Worm (Caenorhabditis elegans): Measurements from ENCODE around the gene K12B6.11.
A peak's percentile ranks its signal among the peaks of the same experiment; 100 is the strongest.

Gene K12B6.11

DNA sequence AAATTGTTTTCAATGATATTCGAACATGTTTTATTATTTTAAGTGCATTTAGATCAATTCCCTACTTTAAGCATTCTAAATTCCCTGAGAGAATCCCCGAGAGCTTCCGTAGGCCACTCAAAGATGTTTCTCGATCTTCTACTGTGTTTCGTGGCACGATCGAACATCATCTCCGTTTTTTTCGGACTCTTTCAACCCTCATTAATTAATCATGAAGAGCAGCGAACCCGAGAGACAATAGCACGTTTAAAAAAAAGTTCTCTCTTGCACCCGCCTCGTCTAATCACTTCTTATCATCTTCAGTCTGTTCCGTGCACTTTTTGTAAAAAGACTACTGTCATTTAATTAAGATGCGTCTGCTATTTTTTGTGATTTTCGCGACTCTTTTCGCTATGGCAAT lies at the start of gene K12B6.11:
Gene K12B6.11, plus strand, starts transcription at position 301 of the 400 bp plus-strand sequence.
- TF ChIP-seq cog-1 (tag; optimal IDR thresholded peaks at IDR 0.05) (no peak), flt-1 (GFP tag; IDR thresholded peaks at IDR 0.05) (no peak), klf-2 (GFP tag; conservative IDR thresholded peaks at IDR 0.05) (no peak), tab-1 (GFP tag; IDR thresholded peaks at IDR 0.05) (no peak), T22C8.4 (GFP tag; IDR thresholded peaks at IDR 0.05) (no peak), ref-1 (GFP tag; conservative IDR thresholded peaks at IDR 0.05) (no peak), ztf-29 (GFP tag; IDR thresholded peaks at IDR 0.05) (no peak), med-1 (GFP tag; optimal IDR thresholded peaks at IDR 0.05; ENCODE audit: insufficient read depth) (no peak), ztf-23 (GFP tag; IDR thresholded peaks at IDR 0.05) (no peak)

DNA sequence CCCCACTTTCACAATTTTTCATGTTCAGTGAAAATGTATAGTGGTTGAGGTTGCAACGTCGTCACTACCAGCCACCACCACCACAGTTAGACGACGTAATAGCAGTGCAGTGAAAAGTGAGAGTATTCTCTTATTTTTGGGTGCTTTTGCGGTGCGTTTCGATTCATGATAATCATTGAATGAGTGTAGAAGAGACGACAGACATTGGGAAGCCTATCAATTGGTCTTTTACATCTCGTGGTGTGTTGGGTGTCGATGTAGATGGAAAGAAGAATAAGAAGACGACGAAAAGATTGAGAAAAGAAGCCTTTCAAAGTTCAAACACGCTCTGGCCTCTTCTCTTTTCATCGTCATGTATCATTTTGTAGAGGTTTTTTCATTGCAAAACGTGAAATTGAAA lies 48.9 kb upstream of the K12B6.11 start:
- TF ChIP-seq flt-1 (GFP tag; IDR thresholded peaks at IDR 0.05), result no peak
- TF ChIP-seq T22C8.4 (GFP tag; IDR thresholded peaks at IDR 0.05), result no peak

DNA sequence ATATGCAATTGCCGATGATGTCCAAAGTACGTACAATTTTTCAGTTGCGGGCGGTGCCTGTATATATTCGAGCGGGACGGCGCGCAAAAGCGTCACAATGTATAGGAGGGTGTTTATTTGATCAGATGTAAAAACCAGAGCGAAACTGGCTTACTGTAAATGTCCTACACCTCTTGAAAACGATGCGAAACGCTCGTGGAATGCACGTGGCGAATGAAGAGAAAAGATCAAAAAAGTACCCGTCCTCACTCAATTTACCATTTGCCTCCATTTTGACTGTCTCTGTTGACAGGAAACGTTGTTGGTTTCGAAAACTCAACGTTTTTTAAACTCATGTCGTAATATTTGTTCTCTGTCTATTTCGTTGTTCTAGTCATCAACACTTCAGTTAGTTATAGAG lies 48.0 kb upstream of the K12B6.11 start:
- no peak for TF ChIP-seq ref-1 (GFP tag; conservative IDR thresholded peaks at IDR 0.05)
- no peak for TF ChIP-seq tab-1 (GFP tag; IDR thresholded peaks at IDR 0.05)
- TF ChIP-seq cog-1 (tag; optimal IDR thresholded peaks at IDR 0.05), result no peak
- TF ChIP-seq T22C8.4 (GFP tag; IDR thresholded peaks at IDR 0.05), result no peak
- TF ChIP-seq flt-1 (GFP tag; IDR thresholded peaks at IDR 0.05), result no peak

DNA sequence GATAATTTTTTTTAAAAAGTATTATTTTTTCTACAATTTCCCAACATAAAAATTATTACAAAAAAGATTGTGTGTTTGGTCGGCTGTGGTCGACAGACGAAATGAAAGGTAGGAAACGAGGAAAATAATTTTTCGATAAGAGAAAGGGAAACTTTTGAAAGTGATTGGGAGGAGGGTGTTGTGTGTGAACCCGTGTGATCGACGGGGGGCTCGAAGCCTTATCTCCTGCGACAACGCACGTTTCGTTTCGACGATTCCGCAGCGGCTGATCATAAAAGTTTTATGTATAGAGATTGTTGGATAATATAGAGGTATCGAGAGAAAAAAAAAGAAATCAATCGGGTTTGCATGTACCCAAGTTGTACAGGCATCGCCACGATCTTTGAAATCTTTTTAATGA lies 45.4 kb upstream of the K12B6.11 start:
- TF ChIP-seq med-1 (GFP tag; optimal IDR thresholded peaks at IDR 0.05; ENCODE audit: insufficient read depth) (no peak), flt-1 (GFP tag; IDR thresholded peaks at IDR 0.05) (no peak), cog-1 (tag; optimal IDR thresholded peaks at IDR 0.05) (no peak), tab-1 (GFP tag; IDR thresholded peaks at IDR 0.05) (no peak), ztf-23 (GFP tag; IDR thresholded peaks at IDR 0.05) (no peak), klf-2 (GFP tag; conservative IDR thresholded peaks at IDR 0.05) (no peak), ref-1 (GFP tag; conservative IDR thresholded peaks at IDR 0.05) (no peak), ztf-29 (GFP tag; IDR thresholded peaks at IDR 0.05) (no peak), T22C8.4 (GFP tag; IDR thresholded peaks at IDR 0.05) (no peak)

DNA sequence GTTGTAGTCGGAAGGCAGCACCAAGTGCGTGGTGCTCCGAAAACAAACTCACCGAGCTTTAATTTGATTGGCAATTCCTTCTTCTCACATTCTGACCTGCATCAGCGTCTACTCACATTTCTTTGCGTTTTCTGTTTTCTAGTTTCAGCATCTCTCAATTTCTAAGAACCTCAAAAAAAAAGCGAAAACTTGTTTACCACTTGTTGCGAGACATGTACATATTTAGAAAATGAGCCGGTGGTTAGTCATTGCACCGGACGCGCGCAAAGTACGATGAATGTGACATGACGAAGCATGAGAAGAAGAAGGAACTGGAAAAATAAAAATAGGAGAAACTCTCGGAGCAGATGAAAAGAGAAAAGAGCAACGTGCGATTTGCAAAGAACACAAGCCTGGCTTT lies 44.1 kb upstream of the K12B6.11 start:
- TF ChIP-seq med-1 (GFP tag; optimal IDR thresholded peaks at IDR 0.05; ENCODE audit: insufficient read depth), result no peak
- no peak for TF ChIP-seq T22C8.4 (GFP tag; IDR thresholded peaks at IDR 0.05)
- no peak for TF ChIP-seq ref-1 (GFP tag; conservative IDR thresholded peaks at IDR 0.05)
- no peak for TF ChIP-seq ztf-23 (GFP tag; IDR thresholded peaks at IDR 0.05)
- TF ChIP-seq ztf-29 (GFP tag; IDR thresholded peaks at IDR 0.05), result no peak
- TF ChIP-seq klf-2 (GFP tag; conservative IDR thresholded peaks at IDR 0.05), result no peak
- TF ChIP-seq cog-1 (tag; optimal IDR thresholded peaks at IDR 0.05), result no peak
- TF ChIP-seq tab-1 (GFP tag; IDR thresholded peaks at IDR 0.05), result no peak
- no peak for TF ChIP-seq flt-1 (GFP tag; IDR thresholded peaks at IDR 0.05)

DNA sequence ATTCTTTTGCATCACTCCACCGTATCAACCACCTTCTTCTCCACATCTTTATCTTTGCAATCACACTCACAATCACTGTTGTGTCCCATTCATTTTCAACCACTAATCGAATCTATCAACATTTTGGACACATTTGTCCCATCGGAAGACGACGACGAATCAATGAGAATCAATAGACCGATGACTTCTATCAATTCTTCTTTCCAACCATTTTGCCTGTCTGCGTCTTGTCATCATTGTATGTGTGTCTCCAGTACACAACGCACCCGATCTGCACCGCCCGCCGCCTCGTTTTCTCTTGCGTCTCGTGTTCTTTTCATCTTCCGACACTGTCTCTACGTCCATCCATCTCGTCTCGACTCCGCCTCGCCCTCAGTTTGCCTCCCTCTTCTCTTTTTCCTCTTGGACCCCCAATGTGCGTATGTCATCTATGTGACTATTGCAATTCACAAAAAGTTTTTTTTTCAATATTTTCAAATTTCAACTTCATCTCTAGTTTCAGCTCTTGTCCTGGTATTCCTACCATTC lies 42.2 kb upstream of the K12B6.11 start, which contains the start of gene dmd-7:
Gene dmd-7, plus strand, starts transcription at position 478 of the 528 bp plus-strand sequence.
- TF ChIP-seq tab-1 (GFP tag; IDR thresholded peaks at IDR 0.05), result 0 out of 2 replicates have a peak, but pooled peaks have one; percentile 9
- TF ChIP-seq flt-1 (GFP tag; IDR thresholded peaks at IDR 0.05), result no peak
- no peak for TF ChIP-seq med-1 (GFP tag; optimal IDR thresholded peaks at IDR 0.05; ENCODE audit: insufficient read depth)
- no peak for TF ChIP-seq ref-1 (GFP tag; conservative IDR thresholded peaks at IDR 0.05)

DNA sequence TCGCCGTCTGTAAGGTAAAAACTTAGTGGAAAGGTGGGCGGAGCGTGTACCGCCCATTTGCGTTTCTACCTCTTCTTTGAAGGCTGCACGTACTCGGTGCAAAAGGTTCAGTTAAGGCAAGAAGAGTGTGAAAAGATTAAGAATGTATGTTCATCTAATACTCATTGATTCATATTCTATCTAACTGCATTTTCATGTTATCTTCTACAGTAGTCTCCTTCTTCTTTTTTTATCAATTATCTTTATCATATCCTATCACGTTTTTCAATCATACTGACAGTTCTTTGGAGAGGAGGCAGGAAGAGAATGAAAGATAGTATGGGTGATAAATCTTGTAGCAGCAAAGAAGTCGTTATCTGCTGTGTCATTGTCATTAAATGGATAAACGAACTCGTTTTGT lies 41.3 kb upstream of the K12B6.11 start:
- TF ChIP-seq tab-1 (GFP tag; IDR thresholded peaks at IDR 0.05) (no peak), med-1 (GFP tag; optimal IDR thresholded peaks at IDR 0.05; ENCODE audit: insufficient read depth) (no peak), klf-2 (GFP tag; conservative IDR thresholded peaks at IDR 0.05) (no peak), ztf-23 (GFP tag; IDR thresholded peaks at IDR 0.05) (no peak), cog-1 (tag; optimal IDR thresholded peaks at IDR 0.05) (no peak), ztf-29 (GFP tag; IDR thresholded peaks at IDR 0.05) (no peak), T22C8.4 (GFP tag; IDR thresholded peaks at IDR 0.05) (no peak), ref-1 (GFP tag; conservative IDR thresholded peaks at IDR 0.05) (no peak), flt-1 (GFP tag; IDR thresholded peaks at IDR 0.05) (no peak)

DNA sequence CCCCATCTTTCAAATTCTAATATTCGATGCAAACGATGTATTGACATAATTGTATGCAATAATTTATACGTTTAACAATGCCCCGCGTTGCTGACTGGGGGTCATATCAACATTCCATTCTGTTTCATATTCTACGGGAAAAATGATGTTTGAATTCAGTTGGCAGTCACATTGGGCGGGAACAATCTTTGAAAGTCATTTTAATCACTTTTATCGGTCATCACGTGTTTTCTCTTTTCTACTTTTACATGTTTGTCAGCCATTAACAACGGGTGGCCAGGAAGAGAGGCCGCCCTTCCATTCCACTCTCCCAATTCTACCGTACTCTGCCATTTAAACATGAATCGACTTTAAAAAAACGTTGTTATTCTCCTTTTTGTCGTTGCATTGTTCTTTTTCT lies 40.0 kb upstream of the K12B6.11 start:
- TF ChIP-seq klf-2 (GFP tag; conservative IDR thresholded peaks at IDR 0.05), result no peak
- no peak for TF ChIP-seq ztf-29 (GFP tag; IDR thresholded peaks at IDR 0.05)
- no peak for TF ChIP-seq tab-1 (GFP tag; IDR thresholded peaks at IDR 0.05)
- no peak for TF ChIP-seq T22C8.4 (GFP tag; IDR thresholded peaks at IDR 0.05)
- no peak for TF ChIP-seq flt-1 (GFP tag; IDR thresholded peaks at IDR 0.05)
- no peak for TF ChIP-seq ref-1 (GFP tag; conservative IDR thresholded peaks at IDR 0.05)
- no peak for TF ChIP-seq med-1 (GFP tag; optimal IDR thresholded peaks at IDR 0.05; ENCODE audit: insufficient read depth)
- no peak for TF ChIP-seq ztf-23 (GFP tag; IDR thresholded peaks at IDR 0.05)
- TF ChIP-seq cog-1 (tag; optimal IDR thresholded peaks at IDR 0.05), result no peak

DNA sequence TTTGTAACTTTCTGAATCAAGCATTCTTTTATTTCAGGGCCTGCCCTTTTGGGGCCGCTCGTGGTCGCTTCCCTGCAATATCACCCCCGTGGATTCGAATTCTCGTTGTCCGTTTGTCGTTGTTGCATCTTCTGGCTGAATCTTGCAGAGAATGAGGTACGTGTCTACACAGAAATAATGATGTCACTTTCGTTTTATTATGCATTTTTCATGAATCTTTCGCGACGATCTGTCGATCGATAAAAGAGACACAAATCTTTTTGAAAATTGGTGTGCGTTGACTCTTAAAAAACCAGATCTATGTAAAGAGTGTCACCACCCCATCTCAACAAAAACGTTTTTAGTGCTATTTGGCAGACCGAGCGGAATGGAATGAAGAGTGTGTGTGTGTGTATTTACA lies 39.6 kb upstream of the K12B6.11 start:
- no peak for TF ChIP-seq tab-1 (GFP tag; IDR thresholded peaks at IDR 0.05)
- no peak for TF ChIP-seq klf-2 (GFP tag; conservative IDR thresholded peaks at IDR 0.05)
- TF ChIP-seq ztf-29 (GFP tag; IDR thresholded peaks at IDR 0.05), result no peak
- TF ChIP-seq flt-1 (GFP tag; IDR thresholded peaks at IDR 0.05), result no peak
- TF ChIP-seq med-1 (GFP tag; optimal IDR thresholded peaks at IDR 0.05; ENCODE audit: insufficient read depth), result no peak
- no peak for TF ChIP-seq ref-1 (GFP tag; conservative IDR thresholded peaks at IDR 0.05)

DNA sequence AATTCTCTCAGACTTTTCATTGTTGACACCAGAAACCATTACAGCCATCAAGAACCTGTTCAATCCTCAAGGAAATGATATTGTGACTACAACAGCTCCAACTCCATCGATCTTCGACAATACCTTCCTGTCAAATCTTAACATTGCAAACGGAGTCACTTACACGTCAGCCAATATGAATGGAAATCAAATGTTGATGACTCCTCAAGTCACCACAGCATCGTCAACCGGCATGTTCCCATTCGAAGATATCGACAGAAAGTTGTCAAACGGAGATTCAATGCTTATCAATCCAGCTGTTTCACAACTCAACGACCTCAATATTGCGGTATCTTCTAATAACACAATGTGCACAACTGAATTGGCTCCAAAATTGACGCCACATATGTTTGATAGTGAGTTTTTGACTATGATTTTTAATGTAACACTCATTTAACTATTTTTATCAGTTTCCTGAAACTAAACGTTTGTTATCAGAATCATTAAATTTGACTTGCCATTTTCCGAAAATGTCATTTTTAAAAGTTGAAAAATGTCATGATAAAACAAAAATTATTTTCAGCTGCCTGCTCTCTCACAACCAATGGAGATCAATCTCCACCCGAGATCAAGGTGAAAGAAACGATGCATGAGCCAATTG lies 37.6 kb upstream of the K12B6.11 start:
- TF ChIP-seq cog-1 (tag; optimal IDR thresholded peaks at IDR 0.05) (no peak), med-1 (GFP tag; optimal IDR thresholded peaks at IDR 0.05; ENCODE audit: insufficient read depth) (no peak), ztf-23 (GFP tag; IDR thresholded peaks at IDR 0.05) (no peak), T22C8.4 (GFP tag; IDR thresholded peaks at IDR 0.05) (no peak), klf-2 (GFP tag; conservative IDR thresholded peaks at IDR 0.05) (no peak), tab-1 (GFP tag; IDR thresholded peaks at IDR 0.05) (no peak), flt-1 (GFP tag; IDR thresholded peaks at IDR 0.05) (no peak), ref-1 (GFP tag; conservative IDR thresholded peaks at IDR 0.05) (no peak)
